Worm (Caenorhabditis elegans) whole organism, young adult: Measurements from ENCODE around the gene oac-22.
"Not testable (repeated sequence)": the region's sequence is repeated elsewhere in the genome, so short reads cannot be mapped to it uniquely, and the experiment has no call there.

ENCODE experiments used
- B0035.1 ChIP-seq: sonication (generic microtip); optimal IDR thresholded peaks from 2 replicates; lab custom pipeline; 2016; ENCODE audit warnings: missing genetic modification characterization, mild to moderate bottlenecking, missing compliant biosample characterization, missing genotype, missing genetic modification reagents
- C06A6.2 ChIP-seq: fragments of 200-800 bp; sonication (Bioruptor generic); conservative IDR thresholded peaks from 2 replicates; pipeline ENCODE4 v1.3.6; 2022; ENCODE audit warnings: missing genetic modification characterization, missing compliant biosample characterization
- D2030.7 ChIP-seq: fragments of 200-800 bp; sonication (Bioruptor generic); IDR thresholded peaks from 2 replicates; pipeline ENCODE4 v1.3.6; 2022; ENCODE audit warnings: missing genetic modification reagents, missing genetic modification characterization, missing compliant biosample characterization
- K12H6.12 ChIP-seq: fragments of 200-800 bp; sonication (Bioruptor generic); optimal IDR thresholded peaks from 2 replicates; lab custom pipeline; 2018; ENCODE audit warnings: mild to moderate bottlenecking, missing genetic modification characterization, missing compliant biosample characterization
- Y67H2A.10 ChIP-seq: fragments of 200-800 bp; sonication (Bioruptor generic); conservative IDR thresholded peaks from 2 replicates; pipeline ENCODE4 v1.3.6; 2022; ENCODE audit warnings: missing genetic modification reagents, missing genetic modification characterization, missing compliant biosample characterization
- attf-6 ChIP-seq: fragments of 200-800 bp; sonication (Bioruptor generic); IDR thresholded peaks from 2 replicates; pipeline ENCODE4 v1.3.6; 2022; ENCODE audit warnings: missing genetic modification reagents, missing genetic modification characterization, missing compliant biosample characterization
- ceh-58 ChIP-seq: fragments of 200-800 bp; sonication (Bioruptor generic); IDR thresholded peaks from 2 replicates; pipeline ENCODE4 v1.3.6; 2022; ENCODE audit warnings: missing genetic modification characterization, missing compliant biosample characterization
- dox-1 ChIP-seq: fragments of 200-800 bp; sonication (Bioruptor generic); IDR thresholded peaks from 2 replicates; pipeline ENCODE4 v1.3.6; 2022; ENCODE audit warnings: missing genetic modification reagents, missing genetic modification characterization, missing compliant biosample characterization
- dpl-1 ChIP-seq: fragments of 150-350 bp; optimal IDR thresholded peaks from 2 replicates; lab custom pipeline; 2014; ENCODE audit warnings: missing biosample characterization, missing genetic modification reagents, missing genetic modification characterization
- gei-17 ChIP-seq: fragments of 200-800 bp; sonication (Bioruptor generic); optimal IDR thresholded peaks from 2 replicates; lab custom pipeline; 2018; ENCODE audit warnings: mild to moderate bottlenecking, missing genetic modification characterization, missing compliant biosample characterization
- let-526 ChIP-seq: fragments of 200-800 bp; sonication (Bioruptor generic); IDR thresholded peaks from 2 replicates; pipeline ENCODE4 v1.3.6; 2022; ENCODE audit warnings: missing genetic modification reagents, missing genetic modification characterization, missing compliant biosample characterization
- madf-10 ChIP-seq: sonication (generic microtip); optimal IDR thresholded peaks from 2 replicates; lab custom pipeline; 2016; ENCODE audit warnings: mild to moderate bottlenecking, missing genetic modification characterization, missing compliant biosample characterization
- mel-28 ChIP-seq: sonication (generic microtip); optimal IDR thresholded peaks from 2 replicates; lab custom pipeline; 2016; ENCODE audit warnings: borderline replicate concordance, mild to moderate bottlenecking, missing genetic modification characterization, missing compliant biosample characterization
- mes-4 ChIP-seq: sonication (generic microtip); optimal IDR thresholded peaks from 2 replicates; lab custom pipeline; 2016; ENCODE audit warnings: missing genotype, missing genetic modification characterization, missing compliant biosample characterization
- nhr-120 ChIP-seq: fragments of 200-800 bp; sonication (Bioruptor generic); IDR thresholded peaks from 2 replicates; pipeline ENCODE4 v1.3.6; 2022; ENCODE audit warnings: missing genetic modification characterization, missing compliant biosample characterization
- somi-1 ChIP-seq: fragments of 200-800 bp; sonication (Bioruptor generic); optimal IDR thresholded peaks from 2 replicates; lab custom pipeline; 2018; ENCODE audit warnings: mild to moderate bottlenecking, missing genetic modification characterization, missing compliant biosample characterization
- tbp1 ChIP-seq: fragments of 200-800 bp; sonication (Bioruptor generic); optimal IDR thresholded peaks from 2 replicates; lab custom pipeline; 2018; ENCODE audit warnings: mild to moderate bottlenecking, missing genetic modification characterization, missing compliant biosample characterization
- unc-130 ChIP-seq: sonication (generic microtip); optimal IDR thresholded peaks from 2 replicates; lab custom pipeline; 2016; ENCODE audit warnings: missing genetic modification reagents, missing genetic modification characterization, missing compliant biosample characterization
- ztf-6 ChIP-seq: fragments of 200-800 bp; sonication (Bioruptor generic); IDR thresholded peaks from 2 replicates; pipeline ENCODE4 v1.3.6; 2022; ENCODE audit warnings: missing genetic modification reagents, missing genetic modification characterization, missing compliant biosample characterization

Gene oac-22

DNA sequence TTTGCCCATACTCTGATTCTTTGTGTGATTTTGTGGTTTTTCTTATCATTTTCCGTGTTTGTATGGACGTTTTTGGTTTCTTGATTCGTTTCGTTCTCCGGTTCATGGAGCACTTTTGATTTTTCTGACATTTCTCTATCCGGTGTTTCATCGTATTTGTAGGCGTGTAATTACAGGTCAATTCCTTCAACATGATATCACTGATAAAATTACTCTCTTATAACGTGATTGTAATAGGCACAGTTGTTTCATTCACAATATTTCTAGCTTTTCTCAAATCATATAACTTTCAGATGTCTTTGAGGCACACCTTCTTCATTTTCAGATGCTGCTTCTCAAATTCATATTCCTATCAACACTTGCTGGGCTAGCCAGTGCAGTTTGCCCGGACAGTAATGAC lies 46.9 kb downstream of the oac-22 start, which contains the start of gene clec-70:
clec-70 (plus strand) TSS at position 301 of the 400 bp plus-strand sequence.
- not testable (repeated sequence) for TF ChIP-seq B0035.1 (tag; lab: Kevin White, UChicago); ztf-6 (GFP tag; lab: Robert Waterston, UW); somi-1 (GFP tag; lab: Kevin White, UChicago)

DNA sequence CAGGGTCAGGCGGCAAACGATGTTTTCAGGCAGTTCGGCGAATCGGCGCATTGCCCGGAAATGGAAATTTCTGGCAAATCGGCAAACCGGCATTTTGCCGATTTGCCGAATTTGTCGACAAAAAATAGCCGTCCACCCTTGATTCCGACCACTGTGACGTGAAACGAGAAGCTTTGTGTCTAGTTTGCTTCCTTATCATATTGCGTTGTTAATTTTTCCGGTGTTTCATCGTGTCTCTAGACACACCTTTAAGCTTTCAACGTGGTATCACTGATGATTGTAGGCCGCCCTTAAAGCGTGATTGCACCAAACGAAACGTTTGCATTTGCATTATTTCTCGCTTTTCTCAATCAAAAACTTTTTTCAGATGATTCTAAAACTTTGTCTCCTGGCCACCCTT lies 51.6 kb downstream of the oac-22 start, which contains the start of gene clec-71:
clec-71 (plus strand) TSS at position 362 of the 400 bp plus-strand sequence.
- TF ChIP-seq K12H6.12 (tag; lab: Kevin White, UChicago), result no peak
- no peak for TF ChIP-seq attf-6 (GFP tag; lab: Robert Waterston, UW)
- no peak for TF ChIP-seq D2030.7
- no peak for TF ChIP-seq Y67H2A.10 (GFP tag; lab: Robert Waterston, UW)
- TF ChIP-seq unc-130 (GFP tag; lab: Kevin White, UChicago), result no peak
- TF ChIP-seq dpl-1 (GFP tag; lab: Kevin White, UChicago), result no peak
- TF ChIP-seq gei-17 (GFP tag; lab: Kevin White, UChicago), result no peak
- TF ChIP-seq madf-10 (tag; lab: Kevin White, UChicago), result no peak
- no peak for TF ChIP-seq mes-4 (tag; lab: Kevin White, UChicago)
- TF ChIP-seq nhr-120 (GFP tag; lab: Robert Waterston, UW), result no peak
- TF ChIP-seq ztf-6 (GFP tag; lab: Robert Waterston, UW), result no peak
- no peak for TF ChIP-seq C06A6.2
- TF ChIP-seq ceh-58 (GFP tag; lab: Robert Waterston, UW), result no peak
- TF ChIP-seq mel-28 (tag; lab: Kevin White, UChicago), result no peak
- no peak for TF ChIP-seq let-526
- no peak for TF ChIP-seq tbp1 (GFP tag; lab: Kevin White, UChicago)
- TF ChIP-seq dox-1, result no peak
